Worm (Caenorhabditis elegans): ENCODE results near the gene C16B8.2.

C16B8.2 gene

ce11 chrX:4005014-4005413 lies 38.8 kb upstream of the C16B8.2 start, which contains the start of gene R02E12.4:
TSS of gene R02E12.4 (plus strand) at chrX:4005314.
- TF ChIP-seq aptf-2 (GFP tag; conservative IDR thresholded peaks at IDR 0.05) (no peak), Y56A3A.18 (GFP tag; IDR thresholded peaks at IDR 0.05) (no peak), ztf-28 (GFP tag; IDR thresholded peaks at IDR 0.05) (no peak), ceh-40 (GFP tag; IDR thresholded peaks at IDR 0.05) (no peak), ztf-22 (GFP tag; optimal IDR thresholded peaks at IDR 0.05) (no peak), ztf-26 (tag; optimal IDR thresholded peaks at IDR 0.05) (no peak), hsf-1 (GFP tag; IDR thresholded peaks at IDR 0.05) (no peak), mxl-1 (tag; optimal IDR thresholded peaks at IDR 0.05) (no peak), ceh-58 (GFP tag; IDR thresholded peaks at IDR 0.05) (no peak), K11D2.4 (GFP tag; IDR thresholded peaks at IDR 0.05) (no peak), aptf-3 (GFP tag; IDR thresholded peaks at IDR 0.05) (no peak), rcor-1 (GFP tag; IDR thresholded peaks at IDR 0.05) (no peak), lsy-27 (tag; optimal IDR thresholded peaks at IDR 0.05; ENCODE audit: borderline replicate concordance, insufficient read depth) (no peak), F55B11.4 (tag; optimal IDR thresholded peaks at IDR 0.05; ENCODE audit: borderline replicate concordance, insufficient read depth) (no peak), pha-4 (tag; optimal IDR thresholded peaks at IDR 0.05) (no peak), D2030.7 (GFP tag; IDR thresholded peaks at IDR 0.05) (no peak), T07F8.4 (tag; optimal IDR thresholded peaks at IDR 0.05) (no peak), K12H6.12 (tag; optimal IDR thresholded peaks at IDR 0.05) (no peak), snpc-4 (GFP tag; optimal IDR thresholded peaks at IDR 0.05) (no peak), snpc-4 (tag; optimal IDR thresholded peaks at IDR 0.05) (no peak), pbrm-1 (GFP tag; IDR thresholded peaks at IDR 0.05) (no peak)

ce11 chrX:4003220-4003619 lies 37.0 kb upstream of the C16B8.2 start, which contains the start of gene R02E12.12:
TSS of gene R02E12.12 (plus strand) at chrX:4003520.
- no peak for TF ChIP-seq lin-40 (tag; optimal IDR thresholded peaks at IDR 0.05)
- no peak for TF ChIP-seq F39B2.1 (GFP tag; IDR thresholded peaks at IDR 0.05)
- TF ChIP-seq ztf-22 (GFP tag; optimal IDR thresholded peaks at IDR 0.05) = no peak
- no peak for TF ChIP-seq K11D2.4 (GFP tag; IDR thresholded peaks at IDR 0.05)
- no peak for TF ChIP-seq let-526 (GFP tag; IDR thresholded peaks at IDR 0.05)
- TF ChIP-seq T26A5.8 (tag; optimal IDR thresholded peaks at IDR 0.05) = no peak
- TF ChIP-seq attf-3 (GFP tag; conservative IDR thresholded peaks at IDR 0.05) = no peak
- TF ChIP-seq ccch-3 (GFP tag; optimal IDR thresholded peaks at IDR 0.05) = no peak
- no peak for TF ChIP-seq ama-1 (optimal IDR thresholded peaks at IDR 0.05)
- no peak for TF ChIP-seq ama-1 (GFP tag; optimal IDR thresholded peaks at IDR 0.05)
- no peak for TF ChIP-seq lin-35 (GFP tag; optimal IDR thresholded peaks at IDR 0.05)
- no peak for TF ChIP-seq F22D6.2 (tag; optimal IDR thresholded peaks at IDR 0.05)
- no peak for TF ChIP-seq ceh-100 (GFP tag; IDR thresholded peaks at IDR 0.05)
- no peak for TF ChIP-seq F52B5.7 (tag; optimal IDR thresholded peaks at IDR 0.05)
- no peak for TF ChIP-seq snpc-1.1 (tag; optimal IDR thresholded peaks at IDR 0.05; ENCODE audit: insufficient read depth)
- no peak for TF ChIP-seq mel-28 (tag; optimal IDR thresholded peaks at IDR 0.05; ENCODE audit: borderline replicate concordance)

- TF ChIP-seq ztf-6 (GFP tag; IDR thresholded peaks at IDR 0.05) (no peak), attf-6 (GFP tag; IDR thresholded peaks at IDR 0.05) (no peak), lir-1 (GFP tag; conservative IDR thresholded peaks at IDR 0.05) (no peak), Y95B8A.8 (GFP tag; IDR thresholded peaks at IDR 0.05) (no peak), F10E7.11 (tag; optimal IDR thresholded peaks at IDR 0.05) (no peak), C17E4.6 (GFP tag; IDR thresholded peaks at IDR 0.05) (no peak)
Measured at ce11 chrX:3997040-3997439, 30.8 kb upstream of the C16B8.2 start, which contains the start of gene R02E12.5. TSS of gene R02E12.5 (plus strand) at chrX:3997340.

All from whole organism, young adult.